Worm (Caenorhabditis elegans) whole organism, mixed stage, embryonic: Measurements from ENCODE around the gene srbc-23.

ENCODE experiments used
- mls-2 ChIP-seq: sonication (generic microtip); optimal IDR thresholded peaks from 2 replicates; lab custom pipeline; 2016; ENCODE audit warnings: mild to moderate bottlenecking, missing genetic modification characterization, moderate library complexity, missing compliant biosample characterization
- nhr-2 ChIP-seq: fragments of 150-350 bp; optimal IDR thresholded peaks from 2 replicates; lab custom pipeline; 2014; ENCODE audit warnings: missing biosample characterization, missing genetic modification characterization
- pha-4 ChIP-seq: fragments of 150-350 bp; optimal IDR thresholded peaks from 2 replicates; lab custom pipeline; 2018; ENCODE audit warnings: missing biosample characterization, missing genetic modification reagents, missing genetic modification characterization
- ztf-11 ChIP-seq: fragments of 150-350 bp; optimal IDR thresholded peaks from 2 replicates; lab custom pipeline; 2014; ENCODE audit warnings: missing biosample characterization, missing genetic modification characterization

ce11 chrV:2135323-2135722, 18.1 kb upstream of the srbc-23 start:
- TF ChIP-seq mls-2 (no peak), nhr-2 (tag; lab: Kevin White, UChicago) (no peak), ztf-11 (no peak), pha-4 (tag; lab: Kevin White, UChicago) (no peak)
